Fruit fly (Drosophila melanogaster) whole organism, wandering third instar larva: ENCODE results near the gene chas.
A peak's percentile ranks its signal among the peaks of the same experiment; 100 is the strongest.

ENCODE experiments used
- Abd-B ChIP-seq: fragments of >200 bp; optimal IDR thresholded peaks from 2 replicates; lab custom pipeline; 2017; ENCODE audit warnings: missing biosample characterization, missing genetic modification characterization
- GATAd ChIP-seq: sonication (Bioruptor generic); optimal IDR thresholded peaks from 2 replicates; lab custom pipeline; 2016; ENCODE audit warnings: missing biosample characterization, missing genetic modification characterization
- Jra ChIP-seq: sonication (Bioruptor generic); optimal IDR thresholded peaks from 2 replicates; lab custom pipeline; 2016; ENCODE audit warnings: missing biosample characterization, missing genetic modification characterization
- Sp1 ChIP-seq: fragments of 200-800 bp; sonication (Bioruptor generic); optimal IDR thresholded peaks from 3 replicates; lab custom pipeline; 2019; ENCODE audit warnings: missing biosample characterization, mild to moderate bottlenecking, missing genetic modification characterization, moderate library complexity
- brk ChIP-seq: fragments of 200-800 bp; sonication (Bioruptor generic); optimal IDR thresholded peaks from 2 replicates; lab custom pipeline; 2016; ENCODE audit warnings: missing biosample characterization, mild to moderate bottlenecking, missing genetic modification characterization
- fru ChIP-seq: fragments of 200-800 bp; sonication (Bioruptor generic); optimal IDR thresholded peaks from 3 replicates; lab custom pipeline; 2016; ENCODE audit warnings: missing biosample characterization, mild to moderate bottlenecking, missing genetic modification characterization
- lola ChIP-seq: fragments of >200 bp; optimal IDR thresholded peaks from 2 replicates; lab custom pipeline; 2017; ENCODE audit warnings: missing biosample characterization, missing genetic modification characterization
- pan ChIP-seq: fragments of >200 bp; optimal IDR thresholded peaks from 2 replicates; lab custom pipeline; 2017
- rgr ChIP-seq: fragments of 200-800 bp; sonication (Bioruptor generic); optimal IDR thresholded peaks from 3 replicates; lab custom pipeline; 2016; ENCODE audit warnings: missing biosample characterization, mild to moderate bottlenecking, missing genetic modification characterization
- sv ChIP-seq: fragments of 200-800 bp; sonication (Bioruptor generic); optimal IDR thresholded peaks from 3 replicates; lab custom pipeline; 2016; ENCODE audit warnings: missing biosample characterization, missing genetic modification characterization
- usp ChIP-seq: fragments of >200 bp; optimal IDR thresholded peaks from 2 replicates; lab custom pipeline; 2017; ENCODE audit warnings: missing biosample characterization, missing genetic modification characterization
- woc ChIP-seq: sonication (Bioruptor generic); optimal IDR thresholded peaks from 2 replicates; lab custom pipeline; 2016; ENCODE audit warnings: missing biosample characterization, mild to moderate bottlenecking, missing genetic modification characterization

- no peak for TF ChIP-seq brk (GFP tag; lab: Kevin White, UChicago)
- no peak for TF ChIP-seq usp (GFP tag; lab: Kevin White, UChicago)
- TF ChIP-seq pan (lab: Kevin White, UChicago) = no peak
- no peak for TF ChIP-seq GATAd
- TF ChIP-seq Sp1 (GFP tag; lab: Kevin White, UChicago) = no peak
- TF ChIP-seq sv (GFP tag; lab: Kevin White, UChicago) = no peak
- TF ChIP-seq Jra (GFP tag; lab: Kevin White, UChicago) = no peak
- no peak for TF ChIP-seq lola
- no peak for TF ChIP-seq woc (GFP tag; lab: Kevin White, UChicago)
- TF ChIP-seq fru (GFP tag; lab: Kevin White, UChicago) = no peak
- peak; percentile 32 for TF ChIP-seq Abd-B (GFP tag; lab: Kevin White, UChicago)
- no peak for TF ChIP-seq rgr (GFP tag; lab: Kevin White, UChicago)
Observed at dm6 chrX:17651998-17652738, 46.4 kb downstream of the chas start, which contains the start of gene RhoGAPp190.
